Fruit fly (Drosophila melanogaster) whole organism, embryonic: ENCODE data around the gene GstD4.
A peak's percentile ranks its signal among the peaks of the same experiment; 100 is the strongest.

Experiments used
- Ada2b ChIP-seq: fragments of 200-800 bp; sonication (Bioruptor generic); IDR thresholded peaks from 2 replicates; pipeline ENCODE4 v1.3.6; 2022; ENCODE audit warnings: missing biosample characterization, missing genetic modification characterization
- Bteb2 ChIP-seq: fragments of 200-800 bp; sonication (Bioruptor generic); optimal IDR thresholded peaks from 2 replicates; lab custom pipeline; 2016; ENCODE audit warnings: missing biosample characterization, missing genetic modification characterization
- CG11398 ChIP-seq: fragments of 200-800 bp; sonication (Bioruptor generic); optimal IDR thresholded peaks from 2 replicates; lab custom pipeline; 2016; ENCODE audit warnings: missing biosample characterization, missing genetic modification characterization
- CG11723 ChIP-seq: fragments of 200-800 bp; sonication (Bioruptor generic); optimal IDR thresholded peaks from 2 replicates; lab custom pipeline; 2017; ENCODE audit warnings: missing biosample characterization, mild to moderate bottlenecking, missing genetic modification characterization
- CG12391 ChIP-seq: fragments of 200-800 bp; sonication (Bioruptor generic); optimal IDR thresholded peaks from 3 replicates; lab custom pipeline; 2018; ENCODE audit warnings: missing biosample characterization, mild to moderate bottlenecking, missing genetic modification characterization, moderate library complexity
- CG12942 ChIP-seq: fragments of 200-800 bp; sonication (Bioruptor generic); optimal IDR thresholded peaks from 3 replicates; lab custom pipeline; 2016; ENCODE audit warnings: missing biosample characterization, missing genetic modification characterization
- CG14441 ChIP-seq: fragments of 200-800 bp; sonication (Bioruptor generic); IDR thresholded peaks from 2 replicates; pipeline ENCODE4 v1.3.6; 2022; ENCODE audit warnings: missing biosample characterization, missing genetic modification characterization
- CG16779 ChIP-seq: fragments of 200-800 bp; sonication (Bioruptor generic); IDR thresholded peaks from 2 replicates; pipeline ENCODE4 v1.3.6; 2022; ENCODE audit warnings: missing biosample characterization, missing genetic modification characterization
- CG16863 ChIP-seq: fragments of 200-800 bp; sonication (Bioruptor generic); optimal IDR thresholded peaks from 3 replicates; lab custom pipeline; 2016; ENCODE audit warnings: missing biosample characterization, missing genetic modification characterization
- CG18262 ChIP-seq: fragments of 200-800 bp; optimal IDR thresholded peaks from 3 replicates; lab custom pipeline; 2019; ENCODE audit warnings: missing biosample characterization, mild to moderate bottlenecking, missing genetic modification characterization, moderate library complexity
- CG18619 ChIP-seq: fragments of 200-800 bp; sonication (Bioruptor generic); optimal IDR thresholded peaks from 3 replicates; lab custom pipeline; 2017; ENCODE audit warnings: missing biosample characterization, mild to moderate bottlenecking, missing genetic modification characterization
- CG2116 ChIP-seq: fragments of 200-800 bp; sonication (Bioruptor generic); optimal IDR thresholded peaks from 3 replicates; lab custom pipeline; 2018; ENCODE audit warnings: missing biosample characterization, mild to moderate bottlenecking, missing genetic modification characterization
- CG4328 ChIP-seq: fragments of 200-800 bp; sonication (Bioruptor generic); optimal IDR thresholded peaks from 3 replicates; lab custom pipeline; 2017; ENCODE audit warnings: missing biosample characterization, missing genetic modification reagents, missing genetic modification characterization
- CG8388 ChIP-seq: fragments of 200-800 bp; sonication (Bioruptor generic); optimal IDR thresholded peaks from 2 replicates; lab custom pipeline; 2019; ENCODE audit warnings: missing biosample characterization, mild to moderate bottlenecking, missing genetic modification characterization, moderate library complexity
- Ets97D ChIP-seq: fragments of 200-800 bp; sonication (Bioruptor generic); optimal IDR thresholded peaks from 3 replicates; lab custom pipeline; 2016; ENCODE audit warnings: missing biosample characterization, missing genetic modification characterization
- Fer3 ChIP-seq: fragments of 200-800 bp; sonication (Bioruptor generic); optimal IDR thresholded peaks from 2 replicates; lab custom pipeline; 2018; ENCODE audit warnings: missing biosample characterization, mild to moderate bottlenecking, missing genetic modification characterization, moderate library complexity
- H2.0 ChIP-seq: fragments of 200-800 bp; sonication (Bioruptor generic); IDR thresholded peaks from 2 replicates; pipeline ENCODE4 v1.3.6; 2022; ENCODE audit warnings: missing biosample characterization, missing genetic modification characterization
- HmgD ChIP-seq: fragments of 200-800 bp; sonication (Bioruptor generic); optimal IDR thresholded peaks from 3 replicates; lab custom pipeline; 2016; ENCODE audit warnings: missing biosample characterization, missing genetic modification characterization
- Hsf ChIP-seq: fragments of 200-800 bp; sonication (Bioruptor generic); optimal IDR thresholded peaks from 3 replicates; lab custom pipeline; 2016; ENCODE audit warnings: missing biosample characterization, missing genetic modification characterization
- Lhr ChIP-seq: fragments of 200-800 bp; sonication (Bioruptor generic); optimal IDR thresholded peaks from 3 replicates; lab custom pipeline; 2017; ENCODE audit warnings: mild to moderate bottlenecking, missing biosample characterization, missing genetic modification reagents, missing genetic modification characterization
- Ptx1 ChIP-seq: fragments of 200-800 bp; sonication (Bioruptor generic); IDR thresholded peaks from 2 replicates; pipeline ENCODE4 v1.3.6; 2022; ENCODE audit warnings: missing biosample characterization, missing genetic modification characterization
- Sin3A ChIP-seq: fragments of >200 bp; optimal IDR thresholded peaks from 2 replicates; lab custom pipeline; 2018
- YL-1 ChIP-seq: fragments of 200-800 bp; sonication (Bioruptor generic); optimal IDR thresholded peaks from 3 replicates; lab custom pipeline; 2017; ENCODE audit warnings: missing biosample characterization, mild to moderate bottlenecking, missing genetic modification characterization
- aop ChIP-seq: fragments of 200-800 bp; sonication (Bioruptor generic); IDR thresholded peaks from 2 replicates; pipeline ENCODE4 v1.3.6; 2022; ENCODE audit warnings: missing biosample characterization, missing genetic modification characterization
- ara ChIP-seq: fragments of 200-800 bp; sonication (Bioruptor generic); IDR thresholded peaks from 2 replicates; pipeline ENCODE4 v1.3.6; 2022; ENCODE audit warnings: missing biosample characterization, missing genetic modification characterization
- ase ChIP-seq: fragments of 200-800 bp; sonication (Bioruptor generic); IDR thresholded peaks from 3 replicates; pipeline ENCODE4 v1.3.6; 2022; ENCODE audit warnings: missing biosample characterization, missing genetic modification characterization
- bbx ChIP-seq: fragments of 200-800 bp; sonication (Bioruptor generic); IDR thresholded peaks from 2 replicates; pipeline ENCODE4 v1.3.6; 2022; ENCODE audit warnings: missing biosample characterization, missing genetic modification characterization; ENCODE audit not compliant: partially characterized antibody
- bigmax ChIP-seq: fragments of 200-800 bp; sonication (Bioruptor generic); optimal IDR thresholded peaks from 2 replicates; lab custom pipeline; 2018; ENCODE audit warnings: missing biosample characterization, mild to moderate bottlenecking, missing genetic modification characterization
- caup ChIP-seq: fragments of 200-800 bp; sonication (Bioruptor generic); optimal IDR thresholded peaks from 3 replicates; lab custom pipeline; 2017; ENCODE audit warnings: missing biosample characterization, mild to moderate bottlenecking, missing genetic modification characterization, moderate library complexity; ENCODE audit not compliant: severe bottlenecking
- chinmo ChIP-seq: fragments of 200-800 bp; sonication (Bioruptor generic); IDR thresholded peaks from 4 replicates; pipeline ENCODE4 v1.3.6; 2022; ENCODE audit warnings: missing biosample characterization, missing genetic modification characterization; ENCODE audit not compliant: partially characterized antibody
- chm ChIP-seq: fragments of 200-800 bp; sonication (Bioruptor generic); IDR thresholded peaks from 2 replicates; pipeline ENCODE4 v1.3.6; 2022; ENCODE audit warnings: missing biosample characterization, missing genetic modification characterization
- crc ChIP-seq: fragments of 200-800 bp; sonication (Bioruptor generic); optimal IDR thresholded peaks from 2 replicates; lab custom pipeline; 2016; ENCODE audit warnings: missing biosample characterization, missing genetic modification characterization
- da ChIP-seq: fragments of 200-800 bp; sonication (Bioruptor generic); optimal IDR thresholded peaks from 2 replicates; lab custom pipeline; 2016; ENCODE audit warnings: missing biosample characterization, missing genetic modification characterization
- grau ChIP-seq: fragments of 200-800 bp; optimal IDR thresholded peaks from 3 replicates; lab custom pipeline; 2019; ENCODE audit warnings: missing biosample characterization, mild to moderate bottlenecking, missing genetic modification characterization, moderate library complexity
- gsb ChIP-seq: fragments of 200-800 bp; sonication (Bioruptor generic); IDR thresholded peaks from 2 replicates; pipeline ENCODE4 v1.3.6; 2022; ENCODE audit warnings: missing biosample characterization, missing genetic modification characterization
- gt ChIP-seq: fragments of 200-800 bp; sonication (Bioruptor generic); IDR thresholded peaks from 2 replicates; pipeline ENCODE4 v1.3.6; 2022; ENCODE audit warnings: missing biosample characterization, missing genetic modification characterization
- ham ChIP-seq: fragments of 200-800 bp; sonication (Bioruptor generic); IDR thresholded peaks from 2 replicates; pipeline ENCODE4 v1.3.6; 2022; ENCODE audit warnings: missing biosample characterization, missing genetic modification characterization
- mirr ChIP-seq: fragments of 200-800 bp; sonication (Bioruptor generic); optimal IDR thresholded peaks from 3 replicates; lab custom pipeline; 2018; ENCODE audit warnings: missing biosample characterization, mild to moderate bottlenecking, missing genetic modification characterization
- pnt ChIP-seq: fragments of 200-800 bp; sonication (Bioruptor generic); optimal IDR thresholded peaks from 3 replicates; lab custom pipeline; 2016; ENCODE audit warnings: missing biosample characterization, missing genetic modification characterization
- pum ChIP-seq: fragments of 200-800 bp; sonication (Bioruptor generic); optimal IDR thresholded peaks from 2 replicates; lab custom pipeline; 2016; ENCODE audit warnings: missing biosample characterization, missing genetic modification characterization
- salm ChIP-seq: fragments of 200-800 bp; sonication (Bioruptor generic); optimal IDR thresholded peaks from 2 replicates; lab custom pipeline; 2018; ENCODE audit warnings: missing biosample characterization, mild to moderate bottlenecking, missing genetic modification characterization
- schlank ChIP-seq: fragments of 200-800 bp; sonication (Bioruptor generic); optimal IDR thresholded peaks from 2 replicates; lab custom pipeline; 2018; ENCODE audit warnings: missing biosample characterization, mild to moderate bottlenecking, missing genetic modification characterization
- sim ChIP-seq: fragments of 200-800 bp; sonication (Bioruptor generic); IDR thresholded peaks from 2 replicates; pipeline ENCODE4 v1.3.6; 2022; ENCODE audit warnings: missing biosample characterization, missing genetic modification characterization
- sqz ChIP-seq: fragments of 200-800 bp; sonication (Bioruptor generic); optimal IDR thresholded peaks from 3 replicates; lab custom pipeline; 2018; ENCODE audit warnings: missing biosample characterization, mild to moderate bottlenecking, missing genetic modification characterization
- ssp ChIP-seq: fragments of 200-800 bp; sonication (Bioruptor generic); IDR thresholded peaks from 2 replicates; pipeline ENCODE4 v1.3.6; 2022; ENCODE audit warnings: missing biosample characterization, missing genetic modification characterization
- stwl ChIP-seq: fragments of 200-800 bp; sonication (Bioruptor generic); optimal IDR thresholded peaks from 3 replicates; lab custom pipeline; 2018; ENCODE audit warnings: missing biosample characterization, mild to moderate bottlenecking, missing genetic modification characterization, moderate library complexity
- tio ChIP-seq: fragments of 200-800 bp; sonication (Bioruptor generic); optimal IDR thresholded peaks from 2 replicates; lab custom pipeline; 2017; ENCODE audit warnings: missing biosample characterization, missing genetic modification characterization, inconsistent platforms
- toy ChIP-seq: fragments of 200-800 bp; sonication (Bioruptor generic); IDR thresholded peaks from 2 replicates; pipeline ENCODE4 v1.3.6; 2022; ENCODE audit warnings: missing biosample characterization, missing genetic modification characterization
- trh ChIP-seq: fragments of 200-800 bp; sonication (Bioruptor generic); optimal IDR thresholded peaks from 2 replicates; lab custom pipeline; 2016; ENCODE audit warnings: missing biosample characterization, missing genetic modification characterization
- unpg ChIP-seq: fragments of 200-800 bp; sonication (Bioruptor generic); optimal IDR thresholded peaks from 3 replicates; lab custom pipeline; 2018; ENCODE audit warnings: missing biosample characterization, mild to moderate bottlenecking, missing genetic modification characterization, moderate library complexity
- wek ChIP-seq: fragments of 200-800 bp; sonication (Bioruptor generic); optimal IDR thresholded peaks from 3 replicates; lab custom pipeline; 2018; ENCODE audit warnings: missing biosample characterization, mild to moderate bottlenecking, missing genetic modification characterization, moderate library complexity
- zen ChIP-seq: fragments of 200-800 bp; sonication (Bioruptor generic); optimal IDR thresholded peaks from 3 replicates; lab custom pipeline; 2018; ENCODE audit warnings: missing biosample characterization, mild to moderate bottlenecking, missing genetic modification characterization, moderate library complexity

The GstD4 gene

DNA sequence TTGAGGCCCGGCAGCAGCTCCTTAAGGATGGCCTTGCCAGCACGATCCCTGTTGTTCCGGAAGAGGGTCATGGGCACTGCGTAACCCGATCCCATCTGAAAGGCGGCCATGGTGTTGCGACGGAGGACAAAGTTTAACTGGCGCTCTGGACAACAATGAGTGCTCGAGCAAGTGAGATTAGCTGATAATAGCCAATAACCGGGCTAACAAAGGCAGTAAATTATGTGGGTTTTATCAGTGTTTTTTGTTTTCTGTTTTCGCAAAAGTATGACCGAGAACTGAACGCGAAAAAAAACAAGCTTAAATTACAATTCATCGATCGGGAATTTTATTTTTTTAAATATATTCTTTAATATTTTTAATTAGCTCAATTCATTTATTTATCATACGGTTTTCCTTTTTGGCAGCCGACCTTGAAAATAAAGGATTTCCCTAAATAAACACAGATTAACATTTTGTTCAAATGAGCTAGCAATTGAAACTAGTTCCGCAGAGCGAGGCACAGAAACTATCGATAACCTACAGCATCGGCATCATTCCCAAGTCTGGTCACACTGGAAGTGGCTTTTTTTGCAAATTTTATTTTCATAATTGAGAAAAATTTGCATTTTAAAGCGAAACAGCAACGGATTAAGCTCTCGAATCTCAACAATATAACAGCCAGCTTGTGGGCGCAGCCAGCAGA is 39.5 kb downstream of the GstD4 start, which contains the start of the genes Dip-C and pps (continued):
- TF ChIP-seq Hsf (GFP tag; lab: Kevin White, UChicago) (no peak), ssp (GFP tag; lab: Robert Waterston, UW) (no peak), sqz (no peak), wek (GFP tag; lab: Kevin White, UChicago) (peak; percentile 13), CG14441 (GFP tag; lab: Robert Waterston, UW) (no peak), CG11723 (GFP tag; lab: Kevin White, UChicago) (no peak), gsb (GFP tag; lab: Robert Waterston, UW) (no peak), chinmo (GFP tag; lab: Robert Waterston, UW) (no peak), Ets97D (GFP tag; lab: Kevin White, UChicago) (no peak), grau (tag; lab: Kevin White, UChicago) (no peak), trh (GFP tag; lab: Kevin White, UChicago) (no peak), CG11398 (GFP tag; lab: Kevin White, UChicago) (no peak), YL-1 (GFP tag; lab: Kevin White, UChicago) (peak; percentile 84), Fer3 (tag; lab: Kevin White, UChicago) (no peak), caup (GFP tag; lab: Kevin White, UChicago) (no peak), HmgD (GFP tag; lab: Kevin White, UChicago) (no peak), CG12942 (GFP tag; lab: Kevin White, UChicago) (no peak), salm (tag; lab: Kevin White, UChicago) (no peak), Lhr (no peak), crc (GFP tag; lab: Kevin White, UChicago) (no peak), CG2116 (peak; percentile 35), CG4328 (GFP tag; lab: Kevin White, UChicago) (no peak), toy (no peak), Sin3A (lab: Kevin White, UChicago) (peak; percentile 61), chm (no peak), ara (no peak), Bteb2 (GFP tag; lab: Kevin White, UChicago) (no peak), gt (no peak), da (GFP tag; lab: Kevin White, UChicago) (no peak), bbx (peak; percentile 80), mirr (peak; percentile 23), zen (tag; lab: Kevin White, UChicago) (peak; percentile 20), CG16863 (GFP tag; lab: Kevin White, UChicago) (no peak), stwl (peak; percentile 91), CG8388 (GFP tag; lab: Kevin White, UChicago) (no peak), Ptx1 (GFP tag; lab: Robert Waterston, UW) (no peak), tio (GFP tag; lab: Kevin White, UChicago) (no peak), CG16779 (GFP tag; lab: Robert Waterston, UW) (no peak), H2.0 (GFP tag; lab: Robert Waterston, UW) (no peak), aop (no peak), ham (GFP tag; lab: Robert Waterston, UW) (no peak), ase (GFP tag; lab: Robert Waterston, UW) (no peak), pnt (no peak), Ada2b (GFP tag; lab: Robert Waterston, UW) (no peak), pum (no peak), CG18619 (no peak), CG12391 (peak; percentile 52), bigmax (no peak), unpg (GFP tag; lab: Kevin White, UChicago) (no peak), sim (GFP tag; lab: Robert Waterston, UW) (no peak), schlank (tag; lab: Kevin White, UChicago) (no peak), CG18262 (tag; lab: Kevin White, UChicago) (no peak)
